Worm (Caenorhabditis elegans) whole organism, L4/young adult: ENCODE data around the gene srsy-2.

Experiments used
- W03F9.2 ChIP-seq: fragments of 150-350 bp; optimal IDR thresholded peaks from 2 replicates; lab custom pipeline; 2014; ENCODE audit warnings: missing biosample characterization, missing genetic modification characterization
- dao-5 ChIP-seq: sonication (generic microtip); optimal IDR thresholded peaks from 2 replicates; lab custom pipeline; 2016; ENCODE audit warnings: missing genotype, missing genetic modification characterization, moderate library complexity, missing compliant biosample characterization
- him-1 ChIP-seq: sonication (generic microtip); optimal IDR thresholded peaks from 2 replicates; lab custom pipeline; 2016; ENCODE audit warnings: missing genotype, missing genetic modification reagents, missing genetic modification characterization, missing compliant biosample characterization

ce11 chrII:6196875-6197274, 30.0 kb downstream of the srsy-2 start, which contains the start of the genes rbmx-2 and C30B5.2:
- no peak for TF ChIP-seq him-1 (tag; lab: Kevin White, UChicago)
- TF ChIP-seq W03F9.2 (tag; lab: Kevin White, UChicago): no peak
- no peak for TF ChIP-seq dao-5 (tag; lab: Kevin White, UChicago)
